Worm (Caenorhabditis elegans): Measurements from ENCODE around the gene E02A10.3.

Gene E02A10.3

DNA sequence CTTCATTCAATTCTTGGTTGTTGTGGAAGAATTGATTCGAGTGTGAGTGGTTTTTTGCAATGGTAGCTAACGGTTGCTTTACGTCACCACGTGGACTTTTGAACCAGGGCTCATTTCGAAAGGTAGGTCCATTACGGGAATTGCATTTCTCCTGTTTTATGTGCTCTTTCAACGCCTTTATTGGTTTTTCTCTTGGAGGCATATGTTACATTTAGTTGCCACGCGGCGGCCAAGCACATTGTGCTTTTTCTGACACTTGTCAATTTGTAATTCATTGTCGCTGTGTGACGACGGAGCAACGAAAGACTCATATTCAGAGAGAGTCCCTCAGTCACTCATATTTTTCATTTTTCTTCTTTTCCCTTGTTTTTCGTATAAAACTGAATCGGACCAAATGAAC lies 5.4 kb downstream of the E02A10.3 start:
- TF ChIP-seq unc-62 (GFP tag; optimal IDR thresholded peaks at IDR 0.05) = no peak

DNA sequence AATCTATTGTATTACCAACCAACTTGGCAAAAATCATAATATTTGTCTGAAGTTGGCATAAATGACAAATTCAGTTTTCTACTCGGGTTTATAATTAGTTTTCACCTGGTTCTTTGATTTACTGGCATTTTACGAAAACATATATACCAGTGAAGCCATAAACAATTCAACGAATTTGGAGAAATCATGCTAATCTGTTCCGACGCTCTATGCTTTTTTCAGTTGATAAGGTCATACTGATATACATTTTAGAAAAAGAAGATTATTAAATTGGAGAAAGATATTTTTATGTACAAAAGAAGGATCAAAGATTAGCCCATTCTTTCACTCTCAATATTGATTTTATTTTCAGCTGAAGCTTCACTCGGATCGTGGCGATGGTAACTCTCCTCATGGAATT lies 7.4 kb downstream of the E02A10.3 start:
- no peak for TF ChIP-seq unc-62 (GFP tag; optimal IDR thresholded peaks at IDR 0.05)

DNA sequence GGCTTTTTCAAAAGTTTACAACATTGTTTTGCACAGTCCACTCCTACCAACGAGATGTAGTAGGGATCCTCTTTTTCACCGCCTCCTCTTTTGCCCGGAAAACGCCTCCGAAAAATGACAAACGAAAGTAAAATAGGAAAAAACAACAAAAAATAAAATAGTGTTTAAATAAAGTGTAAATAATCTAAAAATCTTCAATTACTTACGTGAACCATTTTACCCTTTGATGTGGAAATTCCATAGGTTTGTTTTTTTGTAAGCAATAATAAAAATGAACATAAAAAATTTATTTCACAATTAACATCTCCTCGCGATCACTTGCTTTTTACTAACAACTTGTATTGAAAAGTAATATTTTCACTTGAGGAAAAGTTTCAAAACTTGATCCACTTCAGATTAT lies 8.6 kb downstream of the E02A10.3 start, which contains the start of gene C14C10.1:
TSS of gene C14C10.1 (plus strand) at position 301 of the 400 bp plus-strand sequence.
- no peak for TF ChIP-seq unc-62 (GFP tag; optimal IDR thresholded peaks at IDR 0.05)

DNA sequence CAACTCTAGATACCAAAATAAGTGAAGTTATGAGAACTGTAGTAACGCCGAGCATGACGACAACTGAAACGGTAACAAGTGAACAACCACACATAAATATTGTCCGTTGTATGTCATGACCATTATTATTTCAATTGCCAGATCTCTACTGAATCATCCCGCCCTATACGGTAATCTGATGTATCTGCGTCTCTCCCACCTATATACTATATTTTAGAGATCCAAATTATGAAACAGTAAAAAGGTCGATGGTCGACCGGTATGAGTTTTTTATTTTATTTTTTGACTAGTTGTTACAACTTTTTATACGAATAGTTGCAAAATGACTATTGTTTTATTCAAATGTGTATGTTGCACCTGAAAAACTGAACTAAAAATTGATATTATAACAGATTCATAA lies 11.2 kb downstream of the E02A10.3 start, which contains the start of gene ttr-43:
TSS of gene ttr-43 (minus strand) at position 101 of the 400 bp plus-strand sequence.
- no peak for TF ChIP-seq unc-62 (GFP tag; optimal IDR thresholded peaks at IDR 0.05)

DNA sequence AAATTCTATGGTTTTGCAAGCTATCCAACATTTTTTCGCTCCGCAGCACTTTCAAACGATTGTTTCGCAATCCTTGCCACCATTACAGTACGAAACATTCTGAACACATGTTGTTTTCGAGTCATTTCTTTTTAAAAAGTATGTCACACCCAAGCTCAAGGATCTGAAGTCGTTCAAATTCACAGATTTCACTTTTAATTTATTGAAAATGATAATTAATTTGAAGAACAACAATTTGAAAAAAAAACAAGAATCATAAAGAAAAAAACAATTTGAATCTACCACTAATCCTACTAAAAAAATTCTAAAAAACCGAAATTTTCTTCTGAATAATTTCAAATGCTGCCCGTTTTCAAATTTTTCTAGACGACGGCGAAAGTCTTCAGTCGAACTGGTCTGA lies 13.0 kb downstream of the E02A10.3 start, which contains the start of gene C14C10.2:
TSS of gene C14C10.2 (minus strand) at position 101 of the 400 bp plus-strand sequence.
- TF ChIP-seq unc-62 (GFP tag; optimal IDR thresholded peaks at IDR 0.05) = no peak

ce11 chrV:12596196-12596595 lies 16.8 kb downstream of the E02A10.3 start, which contains the start of gene mma-1:
TSS of gene mma-1 (minus strand) at chrV:12596296.
- TF ChIP-seq unc-62 (GFP tag; optimal IDR thresholded peaks at IDR 0.05) = no peak

DNA sequence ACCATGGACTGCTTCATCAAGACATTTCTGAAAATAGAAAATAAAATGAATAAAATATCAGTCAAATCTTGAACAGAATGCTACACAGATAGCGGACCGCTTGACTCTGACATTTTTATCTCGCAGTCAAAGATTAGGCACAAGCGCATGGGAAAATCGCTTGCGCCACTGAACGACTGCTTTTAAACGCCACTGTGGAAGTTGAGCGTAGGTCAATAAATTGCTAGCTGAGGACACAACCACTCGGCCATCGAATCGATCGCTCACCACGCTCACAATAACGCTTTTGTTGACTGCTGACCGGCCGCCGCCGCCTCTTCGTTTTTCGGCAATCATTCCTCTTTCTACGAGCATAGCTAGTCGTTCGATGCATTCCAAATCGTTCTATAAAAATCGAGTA lies 17.4 kb downstream of the E02A10.3 start:
- TF ChIP-seq unc-62 (GFP tag; optimal IDR thresholded peaks at IDR 0.05) = no peak

DNA sequence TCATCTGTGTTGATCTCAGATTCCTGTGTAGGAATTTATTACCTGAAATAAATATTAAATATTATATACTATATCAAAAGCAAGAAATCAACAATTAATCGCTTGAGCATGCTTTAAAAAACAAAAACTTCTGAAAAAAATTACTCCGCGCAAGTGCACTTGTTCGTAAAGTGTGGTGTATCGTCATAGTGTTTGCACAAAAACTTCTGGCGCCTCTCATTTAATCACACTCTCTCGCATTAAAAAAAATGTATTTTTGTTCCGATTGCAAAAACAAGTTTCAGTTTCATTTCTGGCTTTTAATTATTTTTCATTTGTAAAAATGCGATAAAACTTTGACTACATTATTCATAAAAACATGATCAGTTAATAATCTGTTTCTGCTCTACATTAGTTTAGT lies 19.7 kb downstream of the E02A10.3 start, which contains the start of the genes C14C10.10 and ril-2:
TSS of gene C14C10.10 (minus strand) at position 19 of the 400 bp plus-strand sequence.
TSS of gene ril-2 (minus strand) at position 48 of the 400 bp plus-strand sequence.
- no peak for TF ChIP-seq unc-62 (GFP tag; optimal IDR thresholded peaks at IDR 0.05)

DNA sequence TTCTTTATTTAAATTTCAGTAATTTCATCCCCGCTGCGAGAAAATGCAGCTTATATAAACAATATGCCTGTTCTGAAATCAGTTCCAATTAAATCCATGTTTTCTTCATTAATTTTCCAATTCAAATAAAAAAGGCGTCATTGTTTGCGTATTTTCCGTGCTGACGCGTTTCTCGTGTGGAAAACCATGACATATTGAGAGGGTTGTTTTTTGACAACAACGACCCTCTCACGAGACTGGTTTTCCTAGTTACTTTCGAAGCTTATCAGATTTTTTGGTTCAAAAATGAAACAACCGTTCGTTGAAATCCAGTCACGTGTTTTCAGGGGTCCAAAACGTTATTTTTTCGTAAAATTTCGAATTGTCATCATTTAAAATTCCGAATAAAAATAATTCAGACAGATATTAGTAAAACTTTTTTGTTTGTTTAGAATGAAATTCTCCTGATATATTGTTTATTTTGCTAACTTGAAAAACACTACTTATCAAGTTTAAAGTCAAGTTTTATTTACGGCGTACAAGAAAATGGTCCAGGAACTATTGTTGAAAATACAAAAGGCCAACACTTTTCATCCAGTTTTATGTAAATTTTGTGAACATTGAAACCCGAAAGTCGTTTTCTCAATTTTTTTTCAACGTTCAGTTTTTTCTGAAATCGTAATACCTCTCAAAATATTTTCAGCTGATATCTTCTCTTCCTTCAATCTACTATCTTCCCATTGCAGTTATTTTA lies 20.3 kb downstream of the E02A10.3 start, which contains the start of gene C14C10.5:
TSS of gene C14C10.5 (plus strand) at position 683 of the 733 bp plus-strand sequence.
- no peak for TF ChIP-seq unc-62 (GFP tag; optimal IDR thresholded peaks at IDR 0.05)

DNA sequence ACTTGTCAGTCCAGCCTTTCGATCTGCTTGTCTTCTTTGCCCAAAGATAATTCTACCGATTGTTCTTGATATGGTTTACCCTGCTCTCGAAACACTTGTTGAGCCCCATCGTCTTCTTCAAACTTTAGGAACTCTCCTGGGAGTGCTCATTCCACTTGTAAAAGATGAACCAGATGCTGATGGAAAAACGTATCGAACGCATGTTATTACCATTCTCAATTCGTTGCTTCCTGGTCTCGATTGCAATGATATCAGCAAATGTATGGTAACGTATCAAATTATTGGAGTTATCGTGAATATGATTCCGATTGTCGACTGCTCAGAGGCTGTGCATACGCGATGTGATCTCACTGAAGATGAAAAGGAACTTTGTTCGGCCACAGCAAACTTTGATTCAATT lies 22.4 kb downstream of the E02A10.3 start:
- TF ChIP-seq unc-62 (GFP tag; optimal IDR thresholded peaks at IDR 0.05) = no peak

- no peak for TF ChIP-seq unc-62 (GFP tag; optimal IDR thresholded peaks at IDR 0.05)
These were observed 27.7 kb downstream of the E02A10.3 start, which contains the start of gene erg-28 for ce11 chrV:12607113-12607512. TSS of gene erg-28 (plus strand) at chrV:12607413.

ce11 chrV:12608857-12609256 lies 29.5 kb downstream of the E02A10.3 start, which contains the start of gene ZC116.5:
TSS of gene ZC116.5 (minus strand) at chrV:12608957.
- TF ChIP-seq unc-62 (GFP tag; optimal IDR thresholded peaks at IDR 0.05) = no peak

DNA sequence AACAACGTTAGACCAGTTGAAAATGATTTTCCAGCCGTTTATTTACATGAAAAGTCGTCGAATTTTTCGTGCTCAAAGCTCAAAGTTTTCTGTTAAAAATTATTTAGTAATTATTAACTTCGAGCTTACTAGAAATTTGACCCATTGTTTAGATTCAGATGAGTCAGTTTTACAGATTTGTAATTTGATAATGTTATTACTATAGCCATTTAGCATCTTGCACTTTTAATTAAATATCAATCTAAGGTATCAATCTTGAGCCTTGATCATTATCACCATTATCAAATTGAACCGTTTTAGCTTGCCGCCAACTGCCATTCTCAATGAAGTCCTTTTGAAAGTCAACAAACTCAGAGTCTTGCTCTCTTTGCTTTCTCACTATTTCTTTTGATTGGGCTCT lies 30.1 kb downstream of the E02A10.3 start, which contains the start of gene ZC116.1:
TSS of gene ZC116.1 (plus strand) at position 301 of the 400 bp plus-strand sequence.
- TF ChIP-seq unc-62 (GFP tag; optimal IDR thresholded peaks at IDR 0.05) = no peak

DNA sequence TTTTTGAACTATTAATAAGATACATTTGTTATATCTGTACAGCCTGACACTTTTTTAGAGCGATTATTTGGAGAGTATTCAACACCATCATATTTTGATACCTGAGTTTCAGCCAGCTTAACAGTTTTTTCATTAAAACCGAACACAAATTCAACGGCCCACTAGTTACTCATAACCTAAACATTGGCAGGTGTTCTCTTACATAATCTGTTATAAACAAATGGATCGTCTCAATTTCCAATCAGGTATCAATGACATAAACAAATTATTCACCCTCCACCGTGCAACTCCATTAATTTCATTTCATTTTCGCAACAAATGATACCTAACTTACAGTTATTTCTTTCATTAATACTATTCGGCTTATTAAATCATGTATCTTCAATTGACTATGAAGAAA lies 31.6 kb downstream of the E02A10.3 start, which contains the start of gene cubn-1:
TSS of gene cubn-1 (plus strand) at position 301 of the 400 bp plus-strand sequence.
- TF ChIP-seq unc-62 (GFP tag; optimal IDR thresholded peaks at IDR 0.05) = no peak

ce11 chrV:12612118-12612517 lies 32.7 kb downstream of the E02A10.3 start, which contains the start of gene cyc-2.2:
TSS of gene cyc-2.2 (minus strand) at chrV:12612218.
- no peak for TF ChIP-seq unc-62 (GFP tag; optimal IDR thresholded peaks at IDR 0.05)

DNA sequence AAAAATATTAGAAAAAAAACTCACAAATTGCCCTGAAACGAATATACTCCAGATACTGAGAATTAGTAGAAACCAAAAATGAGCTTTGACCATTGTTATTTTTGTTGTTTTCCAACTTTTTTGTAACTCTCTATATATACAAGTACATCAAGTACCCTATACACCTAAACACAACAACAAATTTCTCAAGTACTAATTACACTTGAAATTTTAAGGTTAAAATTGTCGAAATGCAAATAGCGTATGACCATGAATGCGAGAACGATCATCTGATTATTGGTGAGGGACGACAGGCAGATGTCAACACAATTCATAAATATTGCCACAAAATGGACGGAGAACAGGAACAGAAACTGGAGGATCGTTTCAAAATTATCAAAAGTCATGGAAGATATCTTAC lies 45.0 kb downstream of the E02A10.3 start, which contains the start of gene F56H9.9:
TSS of gene F56H9.9 (minus strand) at position 101 of the 400 bp plus-strand sequence.
- TF ChIP-seq unc-62 (GFP tag; optimal IDR thresholded peaks at IDR 0.05) = no peak

DNA sequence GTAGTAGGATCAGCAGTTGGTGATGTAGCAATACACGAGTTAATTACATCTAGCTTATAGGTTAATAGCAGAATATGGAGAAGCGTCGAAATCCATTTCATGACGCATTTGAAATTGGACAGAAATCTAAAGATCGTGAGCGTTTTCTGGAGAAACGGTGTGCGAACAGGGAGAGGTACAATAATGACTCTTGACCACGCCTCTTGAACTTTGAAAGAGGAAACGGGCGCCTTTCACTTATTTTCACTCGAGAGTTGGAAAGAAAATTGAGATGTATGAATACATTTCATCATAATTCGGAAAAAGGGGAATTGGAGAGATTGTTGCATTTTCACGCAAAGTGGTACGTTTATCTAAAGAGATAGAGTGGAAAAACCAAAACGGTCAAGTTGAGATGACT lies 50.3 kb downstream of the E02A10.3 start, which contains the start of gene F56H9.6:
TSS of gene F56H9.6 (minus strand) at position 101 of the 400 bp plus-strand sequence.
- no peak for TF ChIP-seq unc-62 (GFP tag; optimal IDR thresholded peaks at IDR 0.05)

All from whole organism, dauer.